Worm (Caenorhabditis elegans): ENCODE measurements around the gene F54C9.14.

DNA sequence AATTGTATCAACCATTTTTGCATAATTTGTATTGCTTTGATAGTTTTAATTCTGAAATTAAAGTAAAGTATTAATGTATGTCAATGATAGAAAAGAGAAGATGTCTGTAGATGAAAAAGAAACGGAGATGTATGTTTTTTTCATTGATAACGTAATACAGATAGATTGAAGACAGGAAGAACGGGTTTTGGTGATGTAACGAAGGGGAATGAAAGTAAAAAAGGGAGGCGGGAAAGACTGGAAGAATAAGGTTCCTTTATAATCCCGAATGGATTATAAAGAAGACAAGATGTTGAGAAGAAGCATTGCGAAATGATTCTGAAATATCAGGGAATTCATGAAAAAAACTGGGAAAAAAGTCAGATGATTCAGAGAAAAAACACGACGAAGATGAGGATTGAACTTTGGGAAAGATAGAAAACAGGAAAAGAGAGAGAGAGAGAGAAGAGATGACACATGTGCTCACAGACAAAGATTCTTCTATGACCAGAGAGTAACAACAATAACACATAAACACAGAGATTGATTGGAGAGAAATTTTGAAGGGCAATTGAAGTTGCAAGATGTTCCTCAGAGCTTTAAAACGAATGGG, 23.0 kb downstream of the F54C9.14 start, which contains the start of gene F54C9.11:
- TF ChIP-seq nfya-1 (tag; optimal IDR thresholded peaks at IDR 0.05; ENCODE audit: borderline replicate concordance, insufficient read depth) (no peak), repo-1 (tag; optimal IDR thresholded peaks at IDR 0.05) (no peak), dpff-1 (tag; optimal IDR thresholded peaks at IDR 0.05) (no peak), pha-4 (tag; optimal IDR thresholded peaks at IDR 0.05) (no peak), hrde-1 (tag; optimal IDR thresholded peaks at IDR 0.05; ENCODE audit: borderline replicate concordance) (no peak), rpc-1 (optimal IDR thresholded peaks at IDR 0.05) (no peak), rpc-1 (tag; optimal IDR thresholded peaks at IDR 0.05) (no peak), nhr-120 (GFP tag; IDR thresholded peaks at IDR 0.05) (no peak), attf-3 (GFP tag; conservative IDR thresholded peaks at IDR 0.05) (no peak), let-607 (tag; optimal IDR thresholded peaks at IDR 0.05) (no peak), C06A6.2 (GFP tag; conservative IDR thresholded peaks at IDR 0.05) (no peak), ama-1 (optimal IDR thresholded peaks at IDR 0.05) (no peak), ama-1 (GFP tag; optimal IDR thresholded peaks at IDR 0.05) (no peak), madf-10 (tag; optimal IDR thresholded peaks at IDR 0.05) (no peak), snpc-3.4 (tag; optimal IDR thresholded peaks at IDR 0.05) (no peak)

Measured in whole organism, young adult.